Fruit fly (Drosophila melanogaster) whole organism, embryonic: Measurements from ENCODE around the gene CG14258.

Experiments used
- amos ChIP-seq: fragments of 200-800 bp; sonication (Bioruptor generic); IDR thresholded peaks from 2 replicates; pipeline ENCODE4 v1.3.6; 2022; ENCODE audit warnings: missing biosample characterization, missing genetic modification characterization; ENCODE audit not compliant: partially characterized antibody
- tap ChIP-seq: fragments of 200-800 bp; optimal IDR thresholded peaks from 3 replicates; lab custom pipeline; 2019; ENCODE audit warnings: missing biosample characterization, mild to moderate bottlenecking, missing genetic modification characterization, moderate library complexity

DNA sequence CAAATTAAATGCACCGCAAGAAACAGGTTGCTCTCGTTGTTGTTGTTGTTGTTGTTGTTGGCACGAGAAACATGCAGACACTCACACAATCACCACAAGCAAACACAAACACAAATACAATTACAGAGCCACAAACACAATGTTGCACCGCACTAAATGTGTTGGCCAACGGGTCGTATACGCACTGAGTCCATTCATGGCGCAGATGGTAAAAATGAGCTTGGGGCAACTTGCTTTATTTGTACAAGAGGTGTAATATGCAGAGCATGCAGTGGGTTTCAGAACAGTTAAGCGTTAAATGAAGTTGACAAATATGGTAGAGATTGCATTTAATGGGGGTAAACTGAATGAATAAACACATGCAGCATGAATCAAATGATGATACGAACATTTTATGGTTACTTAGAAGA is 45.0 kb downstream of the CG14258 start:
- TF ChIP-seq amos = no peak
- no peak for TF ChIP-seq tap (tag; lab: Kevin White, UChicago)
